Worm (Caenorhabditis elegans) whole organism, early embryonic: ENCODE measurements around the gene T11B7.5.

Experiments
- F13C5.2 ChIP-seq: sonication (generic microtip); optimal IDR thresholded peaks from 2 replicates; lab custom pipeline; 2017; ENCODE audit warnings: mild to moderate bottlenecking, missing genetic modification characterization, inconsistent platforms, missing compliant biosample characterization
- aly-1 ChIP-seq: sonication (generic microtip); optimal IDR thresholded peaks from 2 replicates; lab custom pipeline; 2016; ENCODE audit warnings: missing genetic modification characterization, missing compliant biosample characterization
- ama-1 ChIP-seq: fragments of 150-350 bp; optimal IDR thresholded peaks from 2 replicates; lab custom pipeline; 2014
- ets-7 ChIP-seq: sonication (generic microtip); optimal IDR thresholded peaks from 2 replicates; lab custom pipeline; 2016; ENCODE audit warnings: missing genotype, missing genetic modification characterization, missing compliant biosample characterization
- flt-1 ChIP-seq: fragments of 200-800 bp; sonication (Bioruptor generic); IDR thresholded peaks from 2 replicates; pipeline ENCODE4 v1.3.6; 2022; ENCODE audit warnings: missing genetic modification characterization, missing compliant biosample characterization
- tbx-11 ChIP-seq: fragments of 200-800 bp; sonication (Bioruptor generic); IDR thresholded peaks from 2 replicates; pipeline ENCODE4 v1.3.6; 2022; ENCODE audit warnings: missing genetic modification characterization, missing compliant biosample characterization
- tbx-37 ChIP-seq: fragments of 200-800 bp; sonication (Bioruptor generic); conservative IDR thresholded peaks from 2 replicates; pipeline ENCODE4 v1.3.6; 2022; ENCODE audit warnings: missing genetic modification reagents, missing genetic modification characterization, missing compliant biosample characterization

ce11 chrIV:8821147-8821546 is 34.7 kb downstream of the T11B7.5 start, which contains the start of gene T28C6.5:
- TF ChIP-seq flt-1 = no peak
- no peak for TF ChIP-seq F13C5.2 (tag; lab: Kevin White, UChicago)
- no peak for TF ChIP-seq ets-7 (tag; lab: Kevin White, UChicago)
- no peak for TF ChIP-seq tbx-37 (GFP tag; lab: Robert Waterston, UW)
- no peak for TF ChIP-seq ama-1 (lab: Kevin White, UChicago)
- no peak for TF ChIP-seq aly-1 (tag; lab: Kevin White, UChicago)
- TF ChIP-seq tbx-11 (GFP tag; lab: Robert Waterston, UW) = no peak
